Worm (Caenorhabditis elegans) whole organism, young adult: ENCODE results near the gene ZK856.6.
A peak's percentile ranks its signal among the peaks of the same experiment; 100 is the strongest.

Experiments used
- B0261.1 ChIP-seq: sonication (generic microtip); optimal IDR thresholded peaks from 2 replicates; lab custom pipeline; 2016; ENCODE audit warnings: mild to moderate bottlenecking, missing genetic modification characterization, moderate library complexity, missing compliant biosample characterization
- B0336.3 ChIP-seq: fragments of 200-800 bp; sonication (Bioruptor generic); IDR thresholded peaks from 2 replicates; pipeline ENCODE4 v1.3.6; 2022; ENCODE audit warnings: missing genetic modification characterization, missing compliant biosample characterization
- F37B4.10 ChIP-seq: fragments of 200-800 bp; sonication (Bioruptor generic); IDR thresholded peaks from 2 replicates; pipeline ENCODE4 v1.3.6; 2022; ENCODE audit warnings: missing genetic modification characterization, missing compliant biosample characterization
- F52B5.7 ChIP-seq: sonication (generic microtip); optimal IDR thresholded peaks from 2 replicates; lab custom pipeline; 2016; ENCODE audit warnings: mild to moderate bottlenecking, missing genetic modification characterization, missing compliant biosample characterization
- F55B11.4 ChIP-seq: sonication (generic microtip); optimal IDR thresholded peaks from 2 replicates; lab custom pipeline; 2016; ENCODE audit warnings: missing compliant biosample characterization, missing genetic modification characterization, borderline replicate concordance; ENCODE audit not compliant: insufficient read depth
- K11D2.4 ChIP-seq: fragments of 200-800 bp; sonication (Bioruptor generic); IDR thresholded peaks from 2 replicates; pipeline ENCODE4 v1.3.6; 2022; ENCODE audit warnings: missing genetic modification reagents, missing genetic modification characterization, missing compliant biosample characterization
- T07F8.4 ChIP-seq: sonication (generic microtip); optimal IDR thresholded peaks from 2 replicates; lab custom pipeline; 2016; ENCODE audit warnings: mild to moderate bottlenecking, missing genetic modification characterization, moderate library complexity, missing compliant biosample characterization
- T26A5.8 ChIP-seq: sonication (generic microtip); optimal IDR thresholded peaks from 2 replicates; lab custom pipeline; 2016; ENCODE audit warnings: missing genetic modification characterization, missing compliant biosample characterization
- akir-1 ChIP-seq: fragments of 200-800 bp; sonication (Bioruptor generic); optimal IDR thresholded peaks from 2 replicates; lab custom pipeline; 2018; ENCODE audit warnings: mild to moderate bottlenecking, missing genetic modification characterization, moderate library complexity, missing compliant biosample characterization
- aptf-3 ChIP-seq: fragments of 200-800 bp; sonication (Bioruptor generic); IDR thresholded peaks from 2 replicates; pipeline ENCODE4 v1.3.6; 2022; ENCODE audit warnings: missing genetic modification characterization, missing compliant biosample characterization
- atf-7 ChIP-seq: sonication (generic microtip); optimal IDR thresholded peaks from 2 replicates; lab custom pipeline; 2017; ENCODE audit warnings: mild to moderate bottlenecking, missing genetic modification characterization, missing compliant biosample characterization
- attf-3 ChIP-seq: fragments of 200-800 bp; sonication (Bioruptor generic); conservative IDR thresholded peaks from 2 replicates; pipeline ENCODE4 v1.3.6; 2022; ENCODE audit warnings: missing genetic modification reagents, missing genetic modification characterization, missing compliant biosample characterization
- attf-5 ChIP-seq: fragments of 200-800 bp; sonication (Bioruptor generic); optimal IDR thresholded peaks from 2 replicates; lab custom pipeline; 2018; ENCODE audit warnings: mild to moderate bottlenecking, missing genetic modification characterization, missing compliant biosample characterization
- attf-6 ChIP-seq: fragments of 200-800 bp; sonication (Bioruptor generic); IDR thresholded peaks from 2 replicates; pipeline ENCODE4 v1.3.6; 2022; ENCODE audit warnings: missing genetic modification reagents, missing genetic modification characterization, missing compliant biosample characterization
- bed-1 ChIP-seq: fragments of 200-800 bp; sonication (Bioruptor generic); IDR thresholded peaks from 2 replicates; pipeline ENCODE4 v1.3.6; 2022; ENCODE audit warnings: missing genetic modification reagents, missing genetic modification characterization, missing compliant biosample characterization
- cebp-1 ChIP-seq, 2 experiments: fragments of 200-800 bp in 1 of 2; sonication (Bioruptor generic) in 1 of 2; sonication (generic microtip) in 1 of 2; IDR thresholded peaks in 1 of 2; optimal IDR thresholded peaks in 1 of 2; 2 replicates each; pipeline versions ENCODE4 v1.3.6 to Lab custom; 2017 to 2022; ENCODE audit warnings: missing compliant biosample characterization in 2 of 2, missing genetic modification characterization in 2 of 2, mild to moderate bottlenecking in 1 of 2, missing genetic modification reagents in 1 of 2, moderate library complexity in 1 of 2
- ceh-79 ChIP-seq: sonication (generic microtip); optimal IDR thresholded peaks from 2 replicates; lab custom pipeline; 2017; ENCODE audit warnings: mild to moderate bottlenecking, missing genetic modification characterization, missing compliant biosample characterization
- dox-1 ChIP-seq: fragments of 200-800 bp; sonication (Bioruptor generic); IDR thresholded peaks from 2 replicates; pipeline ENCODE4 v1.3.6; 2022; ENCODE audit warnings: missing genetic modification reagents, missing genetic modification characterization, missing compliant biosample characterization
- dpl-1 ChIP-seq: fragments of 150-350 bp; optimal IDR thresholded peaks from 2 replicates; lab custom pipeline; 2014; ENCODE audit warnings: missing biosample characterization, missing genetic modification reagents, missing genetic modification characterization
- egrh-3 ChIP-seq: fragments of 200-800 bp; sonication (Bioruptor generic); IDR thresholded peaks from 2 replicates; pipeline ENCODE4 v1.3.6; 2022; ENCODE audit warnings: missing genetic modification reagents, missing genetic modification characterization, missing compliant biosample characterization
- ets-4 ChIP-seq: fragments of 200-800 bp; sonication (Bioruptor generic); optimal IDR thresholded peaks from 2 replicates; lab custom pipeline; 2018; ENCODE audit warnings: mild to moderate bottlenecking, missing genetic modification characterization, missing compliant biosample characterization
- gei-17 ChIP-seq: fragments of 200-800 bp; sonication (Bioruptor generic); optimal IDR thresholded peaks from 2 replicates; lab custom pipeline; 2018; ENCODE audit warnings: mild to moderate bottlenecking, missing genetic modification characterization, missing compliant biosample characterization
- hlh-26 ChIP-seq: fragments of 200-800 bp; sonication (Bioruptor generic); conservative IDR thresholded peaks from 2 replicates; pipeline ENCODE4 v1.3.6; 2022; ENCODE audit warnings: missing genetic modification reagents, missing genetic modification characterization, missing compliant biosample characterization
- hrde-1 ChIP-seq: sonication (generic microtip); optimal IDR thresholded peaks from 2 replicates; lab custom pipeline; 2016; ENCODE audit warnings: missing genetic modification characterization, mild to moderate bottlenecking, missing compliant biosample characterization, moderate library complexity, missing genotype, missing genetic modification reagents, borderline replicate concordance
- let-526 ChIP-seq: fragments of 200-800 bp; sonication (Bioruptor generic); IDR thresholded peaks from 2 replicates; pipeline ENCODE4 v1.3.6; 2022; ENCODE audit warnings: missing genetic modification reagents, missing genetic modification characterization, missing compliant biosample characterization
- let-607 ChIP-seq, 2 experiments: fragments of 200-800 bp in 1 of 2; sonication (Bioruptor generic) in 1 of 2; sonication (generic microtip) in 1 of 2; optimal IDR thresholded peaks; 2 replicates each; lab custom pipeline; 2016 to 2018; ENCODE audit warnings: mild to moderate bottlenecking in 2 of 2, missing compliant biosample characterization in 2 of 2, missing genetic modification characterization in 2 of 2, moderate library complexity in 2 of 2, missing genotype in 1 of 2
- lin-26 ChIP-seq: fragments of 200-800 bp; sonication (Bioruptor generic); IDR thresholded peaks from 2 replicates; pipeline ENCODE4 v1.3.6; 2022; ENCODE audit warnings: missing genetic modification reagents, missing genetic modification characterization, missing compliant biosample characterization
- lsl-1 ChIP-seq: fragments of 200-800 bp; sonication (Bioruptor generic); optimal IDR thresholded peaks from 2 replicates; lab custom pipeline; 2018; ENCODE audit warnings: mild to moderate bottlenecking, missing genetic modification characterization, moderate library complexity, missing compliant biosample characterization
- madf-6 ChIP-seq: fragments of 200-800 bp; sonication (Bioruptor generic); IDR thresholded peaks from 2 replicates; pipeline ENCODE4 v1.3.6; 2022; ENCODE audit warnings: missing genetic modification reagents, missing genetic modification characterization, missing compliant biosample characterization
- mes-4 ChIP-seq: sonication (generic microtip); optimal IDR thresholded peaks from 2 replicates; lab custom pipeline; 2016; ENCODE audit warnings: missing genotype, missing genetic modification characterization, missing compliant biosample characterization
- mxl-1 ChIP-seq: sonication (generic microtip); optimal IDR thresholded peaks from 2 replicates; lab custom pipeline; 2016; ENCODE audit warnings: missing genetic modification characterization, missing compliant biosample characterization
- nfya-1 ChIP-seq: sonication (generic microtip); optimal IDR thresholded peaks from 2 replicates; lab custom pipeline; 2017; ENCODE audit warnings: antibody characterized with exemption, missing compliant biosample characterization, missing genetic modification characterization, borderline replicate concordance; ENCODE audit not compliant: insufficient read depth
- nhr-80 ChIP-seq: sonication (generic microtip); optimal IDR thresholded peaks from 2 replicates; lab custom pipeline; 2016; ENCODE audit warnings: missing genetic modification characterization, missing compliant biosample characterization
- nhr-90 ChIP-seq: sonication (generic microtip); optimal IDR thresholded peaks from 2 replicates; lab custom pipeline; 2016; ENCODE audit warnings: missing genotype, mild to moderate bottlenecking, missing genetic modification characterization, missing compliant biosample characterization
- pbrm-1 ChIP-seq: fragments of 200-800 bp; sonication (Bioruptor generic); IDR thresholded peaks from 2 replicates; pipeline ENCODE4 v1.3.6; 2022; ENCODE audit warnings: missing genetic modification reagents, missing genetic modification characterization, missing compliant biosample characterization
- repo-1 ChIP-seq: sonication (generic microtip); optimal IDR thresholded peaks from 2 replicates; lab custom pipeline; 2017; ENCODE audit warnings: mild to moderate bottlenecking, missing genetic modification characterization, missing compliant biosample characterization
- sdz-38 ChIP-seq: sonication (generic microtip); optimal IDR thresholded peaks from 2 replicates; lab custom pipeline; 2016; ENCODE audit warnings: missing genotype, missing genetic modification characterization, missing compliant biosample characterization
- snpc-1.3 ChIP-seq: sonication (generic microtip); optimal IDR thresholded peaks from 2 replicates; lab custom pipeline; 2017; ENCODE audit warnings: missing genetic modification characterization, mild to moderate bottlenecking, missing compliant biosample characterization, antibody characterized with exemption, moderate library complexity, missing genotype, missing genetic modification reagents; ENCODE audit not compliant: insufficient read depth
- snpc-4 ChIP-seq, 5 experiments: fragments of 150-350 bp in 1 of 5; sonication (generic microtip) in 4 of 5; optimal IDR thresholded peaks; 2 replicates each; lab custom pipeline; 2014 to 2018; ENCODE audit warnings: missing genetic modification characterization in 5 of 5, missing biosample characterization in 3 of 5, antibody characterized with exemption in 2 of 5, mild to moderate bottlenecking in 2 of 5, missing compliant biosample characterization in 2 of 5, missing genotype in 2 of 5, moderate library complexity in 2 of 5, missing genetic modification reagents in 1 of 5
- somi-1 ChIP-seq: fragments of 200-800 bp; sonication (Bioruptor generic); optimal IDR thresholded peaks from 2 replicates; lab custom pipeline; 2018; ENCODE audit warnings: mild to moderate bottlenecking, missing genetic modification characterization, missing compliant biosample characterization
- unc-62 ChIP-seq: fragments of 150-350 bp; optimal IDR thresholded peaks from 2 replicates; lab custom pipeline; 2014; ENCODE audit warnings: missing biosample characterization, missing genetic modification reagents, missing genetic modification characterization
- ztf-6 ChIP-seq: fragments of 200-800 bp; sonication (Bioruptor generic); IDR thresholded peaks from 2 replicates; pipeline ENCODE4 v1.3.6; 2022; ENCODE audit warnings: missing genetic modification reagents, missing genetic modification characterization, missing compliant biosample characterization

ZK856.6 gene

ce11 chrV:10244018-10244720 lies 45.7 kb downstream of the ZK856.6 start:
- peak; percentile 61 for TF ChIP-seq nhr-80
- TF ChIP-seq lsl-1 (GFP tag; lab: Kevin White, UChicago), result no peak
- no peak for TF ChIP-seq sdz-38 (tag; lab: Kevin White, UChicago)

- TF ChIP-seq cebp-1 (GFP tag; IDR thresholded peaks at IDR 0.05; lab: Robert Waterston, UW) (no peak), cebp-1 (tag; optimal IDR thresholded peaks at IDR 0.05; lab: Kevin White, UChicago) (peak; percentile 34), unc-62 (GFP tag; lab: Kevin White, UChicago) (peak; percentile 91), B0336.3 (GFP tag; lab: Robert Waterston, UW) (no peak)
Observed at ce11 chrV:10245615-10246014, 47.1 kb downstream of the ZK856.6 start.

ce11 chrV:10246443-10246885 lies 48.0 kb downstream of the ZK856.6 start:
- TF ChIP-seq attf-3, result no peak
- TF ChIP-seq let-607 (tag; optimal IDR thresholded peaks at IDR 0.05; lab: Kevin White, UChicago), result no peak
- TF ChIP-seq atf-7 (tag; lab: Kevin White, UChicago), result no peak
- no peak for TF ChIP-seq T26A5.8
- TF ChIP-seq lin-26, result no peak
- TF ChIP-seq pbrm-1, result no peak
- TF ChIP-seq dox-1 (GFP tag; lab: Robert Waterston, UW), result peak; percentile 16; the same call in 1 of the 2 replicates
- TF ChIP-seq madf-6 (GFP tag; lab: Robert Waterston, UW), result peak; percentile 50
- no peak for TF ChIP-seq mes-4 (tag; lab: Kevin White, UChicago)
- TF ChIP-seq K11D2.4 (GFP tag; lab: Robert Waterston, UW), result 0 out of 2 replicates have a peak, but pooled peaks have one; percentile 52
- TF ChIP-seq somi-1, result peak; percentile 45
- TF ChIP-seq let-526 (GFP tag; lab: Robert Waterston, UW), result no peak
- no peak for TF ChIP-seq snpc-1.3 (tag; lab: Kevin White, UChicago)
- TF ChIP-seq bed-1 (GFP tag; lab: Robert Waterston, UW), result no peak
- no peak for TF ChIP-seq snpc-4 (GFP tag; optimal IDR thresholded peaks at IDR 0.05; lab: Kevin White, UChicago)
- TF ChIP-seq snpc-4 (tag; optimal IDR thresholded peaks at IDR 0.05; lab: Kevin White, UChicago), result no peak
- no peak for TF ChIP-seq egrh-3 (GFP tag; lab: Robert Waterston, UW)
- TF ChIP-seq sdz-38 (tag; lab: Kevin White, UChicago), result no peak
- no peak for TF ChIP-seq aptf-3 (GFP tag; lab: Robert Waterston, UW)
- TF ChIP-seq nfya-1 (tag; lab: Kevin White, UChicago), result no peak
- TF ChIP-seq unc-62 (GFP tag; lab: Kevin White, UChicago), result no peak
- TF ChIP-seq nhr-90, result no peak
- no peak for TF ChIP-seq B0261.1 (tag; lab: Kevin White, UChicago)
- TF ChIP-seq ztf-6, result no peak
- TF ChIP-seq gei-17 (GFP tag; lab: Kevin White, UChicago), result no peak
- no peak for TF ChIP-seq repo-1
- no peak for TF ChIP-seq hlh-26 (GFP tag; lab: Robert Waterston, UW)
- no peak for TF ChIP-seq F37B4.10 (GFP tag; lab: Robert Waterston, UW)
- no peak for TF ChIP-seq T07F8.4 (tag; lab: Kevin White, UChicago)
- peak; percentile 5 for TF ChIP-seq lsl-1 (GFP tag; lab: Kevin White, UChicago)
- TF ChIP-seq dpl-1, result peak; percentile 19
- no peak for TF ChIP-seq hrde-1 (tag; lab: Kevin White, UChicago)
- no peak for TF ChIP-seq akir-1 (GFP tag; lab: Kevin White, UChicago)
- TF ChIP-seq attf-6, result no peak
- peak; percentile 34 for TF ChIP-seq attf-5
- TF ChIP-seq mxl-1 (tag; lab: Kevin White, UChicago), result no peak
- no peak for TF ChIP-seq ets-4 (GFP tag; lab: Kevin White, UChicago)
- TF ChIP-seq F52B5.7, result no peak
- no peak for TF ChIP-seq F55B11.4
- TF ChIP-seq ceh-79, result no peak
